Worm (Caenorhabditis elegans) whole organism, early embryonic: ENCODE data around the gene mfsd-8.

Experiments
- ama-1 ChIP-seq: fragments of 150-350 bp; optimal IDR thresholded peaks from 2 replicates; lab custom pipeline; 2014
- flt-1 ChIP-seq: fragments of 200-800 bp; sonication (Bioruptor generic); IDR thresholded peaks from 2 replicates; pipeline ENCODE4 v1.3.6; 2022; ENCODE audit warnings: missing genetic modification characterization, missing compliant biosample characterization
- tbx-11 ChIP-seq: fragments of 200-800 bp; sonication (Bioruptor generic); IDR thresholded peaks from 2 replicates; pipeline ENCODE4 v1.3.6; 2022; ENCODE audit warnings: missing genetic modification characterization, missing compliant biosample characterization

DNA sequence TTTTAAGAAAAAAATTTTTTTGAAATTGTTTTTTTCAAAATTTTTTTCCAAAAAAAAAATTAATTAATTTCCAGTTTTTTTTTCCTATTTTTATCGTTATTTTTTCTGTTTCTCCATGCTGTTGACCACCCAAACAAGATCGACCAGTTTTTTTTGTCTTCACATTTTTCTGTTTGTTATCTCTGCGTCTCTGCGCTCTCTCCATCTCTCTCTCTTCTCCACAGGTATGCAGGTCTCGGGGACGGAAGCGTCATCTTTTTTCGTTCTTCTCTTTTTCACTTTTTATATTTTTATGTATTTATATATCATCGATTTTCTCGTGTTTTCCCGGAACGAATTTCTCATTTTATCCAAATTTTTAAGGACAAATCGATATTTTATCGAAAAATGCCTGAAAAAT, 26.8 kb downstream of the mfsd-8 start:
- no peak for TF ChIP-seq ama-1
- no peak for TF ChIP-seq tbx-11 (GFP tag; lab: Robert Waterston, UW)
- no peak for TF ChIP-seq flt-1
